Worm (Caenorhabditis elegans) whole organism, L3 larva: ENCODE results near the gene Y55D9A.2.

ENCODE experiments used
- R02D3.7 ChIP-seq: fragments of 150-350 bp; optimal IDR thresholded peaks from 2 replicates; lab custom pipeline; 2014; ENCODE audit warnings: missing biosample characterization, missing genetic modification characterization
- ZK546.5 ChIP-seq: sonication (generic microtip); optimal IDR thresholded peaks from 2 replicates; lab custom pipeline; 2017; ENCODE audit warnings: missing biosample characterization, missing genetic modification characterization
- aly-2 ChIP-seq: fragments of 150-350 bp; optimal IDR thresholded peaks from 2 replicates; lab custom pipeline; 2014; ENCODE audit warnings: missing biosample characterization, missing genetic modification characterization
- ama-1 ChIP-seq: fragments of 150-350 bp; optimal IDR thresholded peaks from 2 replicates; lab custom pipeline; 2018
- ceh-28 ChIP-seq: fragments of 150-350 bp; optimal IDR thresholded peaks from 2 replicates; lab custom pipeline; 2014; ENCODE audit warnings: missing biosample characterization, missing genetic modification reagents, missing genetic modification characterization
- ceh-82 ChIP-seq: fragments of 150-350 bp; optimal IDR thresholded peaks from 2 replicates; lab custom pipeline; 2014; ENCODE audit warnings: missing biosample characterization, missing genetic modification characterization
- ceh-9 ChIP-seq: sonication (generic microtip); optimal IDR thresholded peaks from 2 replicates; lab custom pipeline; 2018; ENCODE audit warnings: missing biosample characterization, missing genetic modification characterization
- daf-12 ChIP-seq: fragments of 150-350 bp; optimal IDR thresholded peaks from 2 replicates; lab custom pipeline; 2014; ENCODE audit warnings: missing biosample characterization, missing genetic modification reagents, missing genetic modification characterization
- egl-27 ChIP-seq: sonication (generic microtip); optimal IDR thresholded peaks from 4 replicates; lab custom pipeline; 2017; ENCODE audit warnings: missing biosample characterization, missing genetic modification reagents, missing genetic modification characterization
- egl-5 ChIP-seq: fragments of 150-350 bp; optimal IDR thresholded peaks from 2 replicates; lab custom pipeline; 2017; ENCODE audit warnings: missing biosample characterization, missing genetic modification reagents, missing genetic modification characterization, inconsistent platforms
- elt-2 ChIP-seq: sonication (generic microtip); optimal IDR thresholded peaks from 2 replicates; lab custom pipeline; 2016; ENCODE audit warnings: missing genetic modification reagents, mild to moderate bottlenecking, missing genetic modification characterization, missing compliant biosample characterization
- elt-3 ChIP-seq, 3 experiments: fragments of 150-350 bp in 1 of 3; sonication (generic microtip) in 2 of 3; optimal IDR thresholded peaks; 2 replicates in 2 of 3; 4 replicates in 1 of 3; lab custom pipeline; 2014 to 2017; ENCODE audit warnings: missing biosample characterization in 3 of 3, missing genetic modification characterization in 3 of 3
- eor-1 ChIP-seq, 2 experiments: fragments of 150-350 bp; optimal IDR thresholded peaks; 2 replicates each; lab custom pipeline; 2014 to 2018; ENCODE audit warnings: missing biosample characterization in 2 of 2, missing genetic modification characterization in 2 of 2
- fkh-10 ChIP-seq: sonication (generic microtip); optimal IDR thresholded peaks from 2 replicates; lab custom pipeline; 2017; ENCODE audit warnings: missing biosample characterization, missing genetic modification reagents, missing genetic modification characterization
- fkh-2 ChIP-seq: fragments of 150-350 bp; optimal IDR thresholded peaks from 2 replicates; lab custom pipeline; 2014; ENCODE audit warnings: missing biosample characterization, missing genetic modification reagents, missing genetic modification characterization
- fos-1 ChIP-seq: fragments of 150-350 bp; optimal IDR thresholded peaks from 2 replicates; lab custom pipeline; 2014; ENCODE audit warnings: missing biosample characterization, missing genetic modification characterization
- jun-1 ChIP-seq: fragments of 150-350 bp; optimal IDR thresholded peaks from 2 replicates; lab custom pipeline; 2014; ENCODE audit warnings: missing biosample characterization, missing genetic modification reagents, missing genetic modification characterization
- lin-15B ChIP-seq: fragments of 150-350 bp; optimal IDR thresholded peaks from 2 replicates; lab custom pipeline; 2014; ENCODE audit warnings: missing biosample characterization, missing genetic modification characterization
- lin-39 ChIP-seq: fragments of 150-350 bp; optimal IDR thresholded peaks from 2 replicates; lab custom pipeline; 2018; ENCODE audit warnings: missing biosample characterization, missing genetic modification reagents, missing genetic modification characterization
- lsy-12 ChIP-seq: sonication (generic microtip); optimal IDR thresholded peaks from 2 replicates; lab custom pipeline; 2016; ENCODE audit warnings: mild to moderate bottlenecking, missing genetic modification characterization, missing compliant biosample characterization
- mdl-1 ChIP-seq: fragments of 150-350 bp; optimal IDR thresholded peaks from 2 replicates; lab custom pipeline; 2014; ENCODE audit warnings: missing biosample characterization, missing genetic modification characterization
- mml-1 ChIP-seq: fragments of 150-350 bp; sonication (generic microtip); optimal IDR thresholded peaks from 3 replicates; lab custom pipeline; 2014; ENCODE audit warnings: missing biosample characterization, missing genetic modification characterization
- nfya-1 ChIP-seq: sonication (generic microtip); optimal IDR thresholded peaks from 2 replicates; lab custom pipeline; 2017; ENCODE audit warnings: missing genetic modification characterization, mild to moderate bottlenecking, missing compliant biosample characterization, antibody characterized with exemption, moderate library complexity; ENCODE audit not compliant: insufficient read depth
- nhr-11 ChIP-seq: fragments of 150-350 bp; optimal IDR thresholded peaks from 2 replicates; lab custom pipeline; 2014; ENCODE audit warnings: missing biosample characterization, missing genetic modification characterization
- nhr-12 ChIP-seq: fragments of 150-350 bp; optimal IDR thresholded peaks from 2 replicates; lab custom pipeline; 2014; ENCODE audit warnings: missing biosample characterization, missing genetic modification characterization
- nhr-28 ChIP-seq: fragments of 150-350 bp; optimal IDR thresholded peaks from 2 replicates; lab custom pipeline; 2014; ENCODE audit warnings: missing biosample characterization, missing genetic modification characterization
- nhr-43 ChIP-seq: sonication (generic microtip); optimal IDR thresholded peaks from 2 replicates; lab custom pipeline; 2016; ENCODE audit warnings: mild to moderate bottlenecking, missing genetic modification characterization, missing compliant biosample characterization; ENCODE audit not compliant: poor library complexity, severe bottlenecking
- nhr-67 ChIP-seq: fragments of 150-350 bp; optimal IDR thresholded peaks from 2 replicates; lab custom pipeline; 2014; ENCODE audit warnings: missing biosample characterization, missing genetic modification characterization
- nhr-76 ChIP-seq: fragments of 150-350 bp; sonication (generic microtip); optimal IDR thresholded peaks from 5 replicates; lab custom pipeline; 2014; ENCODE audit warnings: missing biosample characterization, missing genetic modification characterization
- nhr-77 ChIP-seq: fragments of 150-350 bp; optimal IDR thresholded peaks from 2 replicates; lab custom pipeline; 2014; ENCODE audit warnings: missing biosample characterization, missing genetic modification characterization
- pha-4 ChIP-seq: fragments of 150-350 bp; optimal IDR thresholded peaks from 2 replicates; lab custom pipeline; 2014; ENCODE audit warnings: missing biosample characterization, missing genetic modification reagents, missing genetic modification characterization
- sea-2 ChIP-seq: fragments of 150-350 bp; sonication (generic microtip); optimal IDR thresholded peaks from 4 replicates; lab custom pipeline; 2014; ENCODE audit warnings: missing biosample characterization, missing genetic modification reagents, missing genetic modification characterization
- snpc-4 ChIP-seq: fragments of 150-350 bp; optimal IDR thresholded peaks from 2 replicates; lab custom pipeline; 2014; ENCODE audit warnings: missing biosample characterization, missing genetic modification characterization
- unc-62 ChIP-seq: fragments of 150-350 bp; sonication (generic microtip); optimal IDR thresholded peaks from 4 replicates; lab custom pipeline; 2014; ENCODE audit warnings: missing biosample characterization, missing genetic modification reagents, missing genetic modification characterization
- ztf-11 ChIP-seq: fragments of 150-350 bp; optimal IDR thresholded peaks from 2 replicates; lab custom pipeline; 2014; ENCODE audit warnings: missing biosample characterization, missing genetic modification characterization
- ztf-4 ChIP-seq: fragments of 150-350 bp; optimal IDR thresholded peaks from 2 replicates; lab custom pipeline; 2014; ENCODE audit warnings: missing biosample characterization, missing genetic modification characterization

Y55D9A.2 gene

DNA sequence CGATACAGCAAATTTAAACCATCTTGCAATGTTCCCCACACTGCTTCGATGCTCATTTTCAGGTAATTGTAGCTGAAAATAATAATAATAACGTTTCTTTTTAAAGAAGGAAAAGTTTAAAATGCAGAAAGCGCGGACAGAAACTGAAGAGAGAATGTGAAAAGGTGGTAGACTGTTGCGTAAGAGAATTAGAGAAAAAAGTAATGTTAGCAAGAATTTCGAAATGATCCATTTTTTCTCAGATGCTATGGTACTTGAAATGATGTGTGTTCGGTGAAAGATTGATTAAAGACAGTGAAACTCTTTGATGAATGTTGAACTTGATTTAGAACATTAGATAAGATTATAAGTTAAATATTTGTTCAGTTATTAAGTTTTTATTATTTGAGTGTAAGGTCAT, 14.9 kb downstream of the Y55D9A.2 start, which contains the start of gene cul-6:
Gene cul-6 (minus strand): TSS at position 79 of the 400 bp plus-strand sequence.
- no peak for TF ChIP-seq lsy-12 (tag; lab: Kevin White, UChicago)
- TF ChIP-seq ama-1 (lab: Kevin White, UChicago): no peak
- TF ChIP-seq ceh-28 (tag; lab: Kevin White, UChicago): no peak
- no peak for TF ChIP-seq aly-2 (tag; lab: Kevin White, UChicago)
- no peak for TF ChIP-seq nhr-76 (tag; lab: Kevin White, UChicago)
- TF ChIP-seq lin-39 (tag; lab: Kevin White, UChicago): no peak
- TF ChIP-seq fkh-2 (tag; lab: Kevin White, UChicago): no peak
- TF ChIP-seq fos-1 (tag; lab: Kevin White, UChicago): no peak
- TF ChIP-seq nhr-28: no peak
- TF ChIP-seq egl-27 (tag; lab: Kevin White, UChicago): no peak
- TF ChIP-seq snpc-4 (tag; lab: Kevin White, UChicago): no peak
- TF ChIP-seq sea-2 (GFP tag; lab: Kevin White, UChicago): no peak
- TF ChIP-seq nfya-1 (tag; lab: Kevin White, UChicago): no peak
- TF ChIP-seq daf-12 (tag; lab: Kevin White, UChicago): no peak
- TF ChIP-seq nhr-77 (tag; lab: Kevin White, UChicago): no peak
- no peak for TF ChIP-seq nhr-67 (tag; lab: Kevin White, UChicago)
- TF ChIP-seq nhr-11 (tag; lab: Kevin White, UChicago): no peak
- no peak for TF ChIP-seq ztf-11 (tag; lab: Kevin White, UChicago)
- no peak for TF ChIP-seq elt-3 (tag; optimal IDR thresholded peaks at IDR 0.05; lab: Kevin White, UChicago)

DNA sequence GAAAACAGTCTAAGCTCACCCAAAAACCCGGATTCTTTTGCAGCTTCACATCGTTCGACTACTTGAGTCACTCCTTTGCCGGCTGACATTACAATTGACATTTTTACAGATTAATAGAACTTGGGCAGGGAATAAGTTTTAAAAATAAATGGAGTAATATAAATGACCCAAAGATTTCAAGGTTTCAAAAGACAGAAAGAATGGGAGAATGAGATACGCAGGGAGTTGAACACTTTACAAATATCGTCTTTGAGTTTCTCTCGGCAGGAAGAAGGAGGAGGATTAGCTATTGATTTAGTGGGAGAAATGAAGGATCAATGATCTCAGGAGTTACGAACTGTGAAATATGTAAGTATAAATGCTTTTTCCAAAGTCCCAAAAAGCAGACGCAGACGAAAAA, 19.3 kb downstream of the Y55D9A.2 start, which contains the start of gene K08E7.8:
Gene K08E7.8 (minus strand): TSS at position 101 of the 400 bp plus-strand sequence.
- TF ChIP-seq R02D3.7 (tag; lab: Kevin White, UChicago): no peak
- TF ChIP-seq ZK546.5: no peak
- no peak for TF ChIP-seq daf-12 (tag; lab: Kevin White, UChicago)
- no peak for TF ChIP-seq nhr-76 (tag; lab: Kevin White, UChicago)
- TF ChIP-seq unc-62: no peak
- no peak for TF ChIP-seq ceh-82
- no peak for TF ChIP-seq fos-1 (tag; lab: Kevin White, UChicago)
- TF ChIP-seq jun-1 (tag; lab: Kevin White, UChicago): no peak
- TF ChIP-seq, all 47 proteins: peak for 0

DNA sequence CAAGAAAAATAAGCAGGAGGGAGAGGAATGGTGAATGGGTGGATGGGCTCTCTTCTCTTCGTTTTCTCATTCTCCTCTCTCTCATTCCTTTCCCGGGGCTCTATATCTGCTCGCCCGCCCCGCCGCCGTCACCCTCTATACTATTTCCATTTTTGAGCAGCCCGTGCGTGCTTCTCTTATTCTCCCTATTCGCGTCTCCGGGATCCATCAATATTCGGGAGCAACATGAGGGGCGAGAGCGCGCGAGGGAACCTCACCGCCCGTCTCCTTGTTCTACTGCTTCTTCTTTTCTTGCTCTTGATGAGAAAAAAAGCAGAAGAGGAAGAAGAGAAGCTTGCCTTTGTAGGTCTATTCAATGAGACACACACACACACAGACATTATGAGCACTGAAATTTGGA, 21.1 kb downstream of the Y55D9A.2 start:
- TF ChIP-seq fkh-2 (tag; lab: Kevin White, UChicago) (no peak), lin-39 (tag; lab: Kevin White, UChicago) (peak; percentile 76), elt-2 (no peak), pha-4 (tag; lab: Kevin White, UChicago) (no peak), nhr-77 (tag; lab: Kevin White, UChicago) (no peak), nhr-12 (tag; lab: Kevin White, UChicago) (no peak), egl-5 (tag; lab: Kevin White, UChicago) (no peak), ceh-9 (tag; lab: Kevin White, UChicago) (no peak), mml-1 (tag; lab: Kevin White, UChicago) (no peak), fkh-10 (GFP tag; lab: Kevin White, UChicago) (peak; percentile 59), nfya-1 (tag; lab: Kevin White, UChicago) (peak; percentile 32), mdl-1 (no peak), unc-62 (no peak), lin-15B (tag; lab: Kevin White, UChicago) (no peak)

DNA sequence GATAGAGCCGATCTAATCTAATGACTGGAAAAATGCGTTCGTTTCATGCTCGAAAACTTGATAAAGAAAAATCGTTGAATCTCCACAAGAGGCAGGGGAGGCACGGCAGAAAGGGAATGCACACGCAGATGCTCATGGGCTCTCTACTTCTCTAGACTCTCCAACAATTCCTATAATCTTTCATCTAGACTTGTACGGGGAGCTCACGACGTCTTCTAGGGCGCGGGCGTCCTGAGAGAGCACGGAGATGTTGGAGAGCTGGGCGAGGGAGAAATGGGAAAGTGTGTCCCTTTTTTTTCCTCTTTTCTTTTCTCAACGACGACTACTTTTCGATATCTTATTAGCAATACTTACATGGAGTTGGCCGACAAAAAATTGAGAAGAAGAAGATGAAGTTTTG, 22.1 kb downstream of the Y55D9A.2 start:
- TF ChIP-seq lin-39 (tag; lab: Kevin White, UChicago) (peak; percentile 52), fkh-10 (GFP tag; lab: Kevin White, UChicago) (peak; percentile 23), nhr-43 (no peak)
- TF ChIP-seq, all 47 proteins: peak for 2

DNA sequence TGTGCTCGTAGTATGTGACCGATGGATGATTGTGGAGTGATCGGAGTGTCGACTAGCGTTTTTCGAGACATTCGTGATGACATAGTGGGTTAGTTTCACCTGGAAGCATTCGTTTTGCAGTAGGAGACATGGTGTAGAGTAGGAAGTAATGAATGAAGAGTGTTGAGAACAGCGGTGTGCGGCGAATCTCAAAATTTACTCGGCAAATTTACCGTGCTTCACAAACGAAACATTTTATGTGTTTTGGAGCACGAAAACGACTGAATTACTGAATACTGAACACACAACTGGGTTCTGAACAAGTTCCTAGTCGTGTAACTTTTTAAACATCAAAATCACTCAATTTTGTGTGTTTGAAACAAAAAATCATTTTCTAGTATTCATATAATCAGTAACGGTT, 24.2 kb downstream of the Y55D9A.2 start, which contains the start of gene K08E7.6:
Gene K08E7.6 (minus strand): TSS at position 101 of the 400 bp plus-strand sequence.
- TF ChIP-seq nfya-1 (tag; lab: Kevin White, UChicago) (no peak), fkh-10 (GFP tag; lab: Kevin White, UChicago) (no peak), ztf-4 (tag; lab: Kevin White, UChicago) (no peak), eor-1 (tag; optimal IDR thresholded peaks at IDR 0.05; lab: Kevin White, UChicago) (no peak)
